Worm (Caenorhabditis elegans) whole organism, L4 larva: Measurements from ENCODE around the gene Y37E11AL.3.

ENCODE experiments used
- F10B5.3 ChIP-seq: sonication (generic microtip); optimal IDR thresholded peaks from 2 replicates; lab custom pipeline; 2016; ENCODE audit warnings: mild to moderate bottlenecking, missing genetic modification characterization, missing compliant biosample characterization
- T26A8.4 ChIP-seq: fragments of 200-800 bp; sonication (Bioruptor generic); IDR thresholded peaks from 2 replicates; pipeline ENCODE4 v1.3.6; 2022; ENCODE audit warnings: missing genetic modification characterization, missing compliant biosample characterization
- Y105C5A.15 ChIP-seq: fragments of 200-800 bp; sonication (Bioruptor generic); IDR thresholded peaks from 2 replicates; pipeline ENCODE4 v1.3.6; 2022; ENCODE audit warnings: missing genetic modification characterization, missing compliant biosample characterization
- Y75B8A.6 ChIP-seq: fragments of 200-800 bp; sonication (Bioruptor generic); IDR thresholded peaks from 2 replicates; pipeline ENCODE4 v1.3.6; 2022; ENCODE audit warnings: missing genetic modification reagents, missing genetic modification characterization, missing compliant biosample characterization
- ZK337.2 ChIP-seq: fragments of 200-800 bp; sonication (Bioruptor generic); IDR thresholded peaks from 2 replicates; pipeline ENCODE4 v1.3.6; 2022; ENCODE audit warnings: missing genetic modification reagents, missing genetic modification characterization, missing compliant biosample characterization
- aly-2 ChIP-seq: sonication (generic microtip); optimal IDR thresholded peaks from 2 replicates; lab custom pipeline; 2018; ENCODE audit warnings: missing biosample characterization, missing genetic modification characterization
- ceh-28 ChIP-seq: fragments of 150-350 bp; optimal IDR thresholded peaks from 2 replicates; lab custom pipeline; 2014; ENCODE audit warnings: missing biosample characterization, missing genetic modification reagents, missing genetic modification characterization
- ceh-32 ChIP-seq: sonication (generic microtip); optimal IDR thresholded peaks from 2 replicates; lab custom pipeline; 2016; ENCODE audit warnings: mild to moderate bottlenecking, missing genetic modification characterization, missing compliant biosample characterization; ENCODE audit not compliant: poor library complexity
- ceh-44 ChIP-seq: fragments of 200-800 bp; sonication (Bioruptor generic); IDR thresholded peaks from 2 replicates; pipeline ENCODE4 v1.3.6; 2022; ENCODE audit warnings: missing genetic modification reagents, missing genetic modification characterization, missing compliant biosample characterization
- ceh-62 ChIP-seq: sonication (generic microtip); optimal IDR thresholded peaks from 2 replicates; lab custom pipeline; 2017; ENCODE audit warnings: missing biosample characterization, missing genetic modification characterization
- ces-1 ChIP-seq: fragments of 150-350 bp; sonication (generic microtip); optimal IDR thresholded peaks from 4 replicates; lab custom pipeline; 2014; ENCODE audit warnings: missing biosample characterization, missing genetic modification reagents, missing genetic modification characterization
- cey-2 ChIP-seq: sonication (generic microtip); optimal IDR thresholded peaks from 3 replicates; lab custom pipeline; 2017; ENCODE audit warnings: missing genetic modification characterization, mild to moderate bottlenecking, missing compliant biosample characterization, antibody characterized with exemption, borderline replicate concordance; ENCODE audit not compliant: insufficient read depth
- ctbp-1 ChIP-seq: fragments of 200-800 bp; sonication (Bioruptor generic); IDR thresholded peaks from 2 replicates; pipeline ENCODE4 v1.3.6; 2022; ENCODE audit warnings: missing genetic modification reagents, missing genetic modification characterization, missing compliant biosample characterization
- daf-19 ChIP-seq: fragments of 200-800 bp; sonication (Bioruptor generic); conservative IDR thresholded peaks from 2 replicates; pipeline ENCODE4 v1.3.6; 2022; ENCODE audit warnings: missing genetic modification characterization, missing compliant biosample characterization
- dmd-8 ChIP-seq: fragments of 200-800 bp; sonication (Bioruptor generic); IDR thresholded peaks from 2 replicates; pipeline ENCODE4 v1.3.6; 2022; ENCODE audit warnings: missing genetic modification characterization, missing compliant biosample characterization
- dpl-1 ChIP-seq: fragments of 150-350 bp; optimal IDR thresholded peaks from 2 replicates; lab custom pipeline; 2014; ENCODE audit warnings: missing biosample characterization, missing genetic modification reagents, missing genetic modification characterization
- egl-27 ChIP-seq: sonication (generic microtip); optimal IDR thresholded peaks from 3 replicates; lab custom pipeline; 2017; ENCODE audit warnings: missing biosample characterization, missing genetic modification reagents, missing genetic modification characterization
- hif-1 ChIP-seq, 2 experiments: sonication (generic microtip); optimal IDR thresholded peaks; 2 replicates each; lab custom pipeline; 2016 to 2017; ENCODE audit warnings: missing compliant biosample characterization in 2 of 2, missing genetic modification characterization in 2 of 2, missing genetic modification reagents in 2 of 2, missing genotype in 2 of 2, mild to moderate bottlenecking in 1 of 2
- hlh-30 ChIP-seq: sonication (generic microtip); optimal IDR thresholded peaks from 2 replicates; lab custom pipeline; 2017; ENCODE audit warnings: antibody characterized with exemption, mild to moderate bottlenecking, missing genetic modification characterization, missing compliant biosample characterization; ENCODE audit not compliant: insufficient read depth
- lin-1 ChIP-seq: fragments of 200-800 bp; sonication (Bioruptor generic); IDR thresholded peaks from 2 replicates; pipeline ENCODE4 v1.3.6; 2022; ENCODE audit warnings: missing genetic modification reagents, missing genetic modification characterization, missing compliant biosample characterization
- lin-13 ChIP-seq: fragments of 150-350 bp; optimal IDR thresholded peaks from 2 replicates; lab custom pipeline; 2014; ENCODE audit warnings: missing biosample characterization, missing genetic modification reagents, missing genetic modification characterization
- lin-15B ChIP-seq: fragments of 150-350 bp; sonication (generic microtip); optimal IDR thresholded peaks from 3 replicates; lab custom pipeline; 2014; ENCODE audit warnings: missing biosample characterization, missing genetic modification characterization
- lin-29 ChIP-seq: fragments of 200-800 bp; sonication (Bioruptor generic); IDR thresholded peaks from 2 replicates; pipeline ENCODE4 v1.3.6; 2022; ENCODE audit warnings: missing genetic modification reagents, missing genetic modification characterization, missing compliant biosample characterization
- lin-39 ChIP-seq: fragments of 150-350 bp; optimal IDR thresholded peaks from 2 replicates; lab custom pipeline; 2014; ENCODE audit warnings: missing biosample characterization, missing genetic modification reagents, missing genetic modification characterization
- lsy-2 ChIP-seq, 2 experiments: fragments of 150-350 bp in 1 of 2; sonication (generic microtip) in 1 of 2; optimal IDR thresholded peaks; 2 replicates each; lab custom pipeline; 2014 to 2017; ENCODE audit warnings: missing biosample characterization in 2 of 2, missing genetic modification characterization in 2 of 2
- madf-9 ChIP-seq: fragments of 200-800 bp; sonication (Bioruptor generic); conservative IDR thresholded peaks from 2 replicates; pipeline ENCODE4 v1.3.6; 2022; ENCODE audit warnings: missing genetic modification reagents, missing genetic modification characterization, missing compliant biosample characterization
- mdl-1 ChIP-seq, 2 experiments: fragments of 150-350 bp in 1 of 2; sonication (generic microtip) in 1 of 2; optimal IDR thresholded peaks; 2 replicates each; lab custom pipeline; 2014 to 2017; ENCODE audit warnings: missing biosample characterization in 2 of 2, missing genetic modification characterization in 2 of 2
- mdt-29 ChIP-seq: fragments of 200-800 bp; sonication (Bioruptor generic); IDR thresholded peaks from 2 replicates; pipeline ENCODE4 v1.3.6; 2022; ENCODE audit warnings: missing genetic modification reagents, missing genetic modification characterization, missing compliant biosample characterization
- mep-1 ChIP-seq: fragments of 150-350 bp; sonication (generic microtip); optimal IDR thresholded peaks from 3 replicates; lab custom pipeline; 2014; ENCODE audit warnings: missing biosample characterization, missing genetic modification characterization
- mes-2 ChIP-seq: sonication (generic microtip); optimal IDR thresholded peaks from 2 replicates; lab custom pipeline; 2016; ENCODE audit warnings: missing genotype, mild to moderate bottlenecking, missing genetic modification characterization, missing compliant biosample characterization; ENCODE audit not compliant: poor library complexity, severe bottlenecking
- mxl-2 ChIP-seq: fragments of 200-800 bp; sonication (Bioruptor generic); conservative IDR thresholded peaks from 2 replicates; pipeline ENCODE4 v1.3.6; 2022; ENCODE audit warnings: missing genetic modification reagents, missing genetic modification characterization, missing compliant biosample characterization
- mxl-3 ChIP-seq: fragments of 200-800 bp; sonication (Bioruptor generic); optimal IDR thresholded peaks from 2 replicates; lab custom pipeline; 2018; ENCODE audit warnings: mild to moderate bottlenecking, missing genetic modification characterization, missing compliant biosample characterization
- nhr-11 ChIP-seq: fragments of 150-350 bp; optimal IDR thresholded peaks from 2 replicates; lab custom pipeline; 2014; ENCODE audit warnings: missing biosample characterization, missing genetic modification characterization
- nhr-237 ChIP-seq: sonication (generic microtip); optimal IDR thresholded peaks from 2 replicates; lab custom pipeline; 2017; ENCODE audit warnings: missing biosample characterization, missing genetic modification characterization
- nhr-25 ChIP-seq: sonication (generic microtip); optimal IDR thresholded peaks from 2 replicates; lab custom pipeline; 2017; ENCODE audit warnings: missing genetic modification characterization, mild to moderate bottlenecking, missing compliant biosample characterization, antibody characterized with exemption, moderate library complexity, borderline replicate concordance; ENCODE audit not compliant: insufficient read depth
- nhr-41 ChIP-seq: fragments of 200-800 bp; sonication (Bioruptor generic); IDR thresholded peaks from 2 replicates; pipeline ENCODE4 v1.3.6; 2022; ENCODE audit warnings: missing genetic modification reagents, missing genetic modification characterization, missing compliant biosample characterization
- nhr-76 ChIP-seq: fragments of 150-350 bp; optimal IDR thresholded peaks from 2 replicates; lab custom pipeline; 2014; ENCODE audit warnings: missing biosample characterization, missing genetic modification characterization
- nhr-77 ChIP-seq: fragments of 150-350 bp; optimal IDR thresholded peaks from 2 replicates; lab custom pipeline; 2014; ENCODE audit warnings: missing biosample characterization, missing genetic modification characterization
- php-3 ChIP-seq: fragments of 200-800 bp; sonication (Bioruptor generic); IDR thresholded peaks from 2 replicates; pipeline ENCODE4 v1.3.6; 2022; ENCODE audit warnings: missing genetic modification reagents, missing genetic modification characterization, missing compliant biosample characterization
- rbr-2 ChIP-seq: sonication (generic microtip); optimal IDR thresholded peaks from 2 replicates; lab custom pipeline; 2016; ENCODE audit warnings: missing genotype, missing genetic modification characterization, missing compliant biosample characterization
- saeg-2 ChIP-seq: fragments of 200-800 bp; sonication (Bioruptor generic); IDR thresholded peaks from 2 replicates; pipeline ENCODE4 v1.3.6; 2022; ENCODE audit warnings: missing genetic modification reagents, missing genetic modification characterization, missing compliant biosample characterization
- sdz-12 ChIP-seq: fragments of 200-800 bp; sonication (Bioruptor generic); optimal IDR thresholded peaks from 2 replicates; lab custom pipeline; 2018; ENCODE audit warnings: mild to moderate bottlenecking, missing genetic modification characterization, missing compliant biosample characterization
- set-16 ChIP-seq: fragments of 200-800 bp; sonication (Bioruptor generic); IDR thresholded peaks from 2 replicates; pipeline ENCODE4 v1.3.6; 2022; ENCODE audit warnings: missing genetic modification reagents, missing genetic modification characterization, missing compliant biosample characterization
- skn-1 ChIP-seq: fragments of 150-350 bp; optimal IDR thresholded peaks from 2 replicates; lab custom pipeline; 2014; ENCODE audit warnings: missing biosample characterization, missing genetic modification characterization
- tra-1 ChIP-seq: fragments of 200-800 bp; sonication (Bioruptor generic); IDR thresholded peaks from 2 replicates; pipeline ENCODE4 v1.3.6; 2022; ENCODE audit warnings: missing genetic modification reagents, missing genetic modification characterization, missing compliant biosample characterization
- vab-7 ChIP-seq: fragments of 200-800 bp; sonication (Bioruptor generic); IDR thresholded peaks from 2 replicates; pipeline ENCODE4 v1.3.6; 2022; ENCODE audit warnings: missing genetic modification reagents, missing genetic modification characterization, missing compliant biosample characterization
- zfp-2 ChIP-seq: sonication (generic microtip); optimal IDR thresholded peaks from 2 replicates; lab custom pipeline; 2016; ENCODE audit warnings: mild to moderate bottlenecking, missing genetic modification characterization, missing compliant biosample characterization
- zfp-3 ChIP-seq: fragments of 200-800 bp; sonication (Bioruptor generic); conservative IDR thresholded peaks from 2 replicates; pipeline ENCODE4 v1.3.6; 2022; ENCODE audit warnings: missing genetic modification reagents, missing genetic modification characterization, missing compliant biosample characterization
- zip-2 ChIP-seq: fragments of 150-350 bp; optimal IDR thresholded peaks from 2 replicates; lab custom pipeline; 2014; ENCODE audit warnings: missing biosample characterization, missing genetic modification characterization

Y37E11AL.3 gene

DNA sequence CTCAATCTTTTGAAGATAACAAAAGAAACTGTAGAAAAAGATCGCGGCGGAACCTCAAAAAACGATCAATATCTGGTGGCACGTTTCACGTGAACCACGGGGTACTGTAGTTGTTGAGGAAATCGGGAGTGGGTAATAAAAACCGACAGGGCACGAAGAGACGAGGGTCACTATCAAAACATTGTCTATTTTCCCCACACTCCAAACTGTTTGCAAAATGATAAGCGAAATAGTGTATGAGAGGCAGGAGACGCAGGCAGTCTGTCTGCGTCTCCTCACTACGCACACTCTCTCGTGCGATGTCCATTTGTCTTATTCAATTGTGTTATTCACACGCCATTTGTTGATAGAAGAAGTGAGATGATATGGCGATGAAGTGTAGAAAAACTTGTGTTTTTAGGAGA is 41.3 kb upstream of the Y37E11AL.3 start (continued):
- no peak for TF ChIP-seq lin-13
- peak; percentile 71 for TF ChIP-seq cey-2 (tag; lab: Kevin White, UChicago)
- TF ChIP-seq lsy-2 (tag; optimal IDR thresholded peaks at IDR 0.05; lab: Kevin White, UChicago) = peak; percentile 45 to 82
- TF ChIP-seq ceh-62 = no peak

DNA sequence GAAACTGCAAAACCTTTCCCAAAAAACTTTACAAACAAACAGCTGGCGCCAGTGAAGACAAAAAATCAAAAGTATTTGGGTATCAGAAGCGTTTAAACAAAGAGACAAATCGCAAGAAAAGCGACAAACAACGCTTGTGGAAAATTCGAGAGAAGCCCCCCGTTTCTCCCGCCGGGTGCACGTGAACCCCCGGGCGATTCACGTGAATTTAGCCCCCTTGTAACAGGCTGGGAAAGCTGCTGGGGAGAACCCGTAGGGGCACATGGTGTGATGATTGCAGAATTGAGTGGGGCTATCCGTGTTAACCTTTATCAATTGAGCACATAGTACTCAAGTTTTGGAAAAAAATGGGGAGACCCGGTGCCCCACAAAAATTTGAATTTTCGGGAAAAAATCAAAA is 40.5 kb upstream of the Y37E11AL.3 start:
- peak; percentile 75 for TF ChIP-seq mxl-3 (GFP tag; lab: Kevin White, UChicago)
- no peak for TF ChIP-seq vab-7 (GFP tag; lab: Robert Waterston, UW)
- TF ChIP-seq daf-19 (GFP tag; lab: Robert Waterston, UW) = no peak
- TF ChIP-seq ceh-32 (tag; lab: Kevin White, UChicago) = no peak
- TF ChIP-seq rbr-2 (tag; lab: Kevin White, UChicago) = peak; percentile 28
- peak; percentile 82 for TF ChIP-seq nhr-11 (tag; lab: Kevin White, UChicago)
- 0 out of 2 replicates have a peak, but pooled peaks have one; percentile 53 for TF ChIP-seq zfp-3 (GFP tag; lab: Robert Waterston, UW)
- no peak for TF ChIP-seq sdz-12 (GFP tag; lab: Kevin White, UChicago)
- peak; percentile 53; the same call in 1 of the 2 replicates for TF ChIP-seq lin-1 (GFP tag; lab: Robert Waterston, UW)
- 0 out of 2 replicates have a peak, but pooled peaks have one; percentile 42 for TF ChIP-seq Y75B8A.6 (GFP tag; lab: Robert Waterston, UW)
- no peak for TF ChIP-seq skn-1 (tag; lab: Kevin White, UChicago)
- TF ChIP-seq nhr-237 (tag; lab: Kevin White, UChicago) = no peak
- TF ChIP-seq mdl-1 (tag; optimal IDR thresholded peaks at IDR 0.05; lab: Kevin White, UChicago) = peak; percentile 73 to 79
- no peak for TF ChIP-seq lin-13
- TF ChIP-seq ceh-28 = no peak
- TF ChIP-seq nhr-25 (tag; lab: Kevin White, UChicago) = peak; percentile 53
- TF ChIP-seq hif-1 (tag; optimal IDR thresholded peaks at IDR 0.05; lab: Kevin White, UChicago) = peak in 1 of 2 experiments; percentile 55
- TF ChIP-seq nhr-41 = no peak
- TF ChIP-seq zfp-2 (tag; lab: Kevin White, UChicago) = no peak
- peak; percentile 24 for TF ChIP-seq dpl-1 (GFP tag; lab: Kevin White, UChicago)
- peak; percentile 74 for TF ChIP-seq tra-1 (GFP tag; lab: Robert Waterston, UW)
- TF ChIP-seq php-3 (GFP tag; lab: Robert Waterston, UW) = no peak
- TF ChIP-seq dmd-8 (GFP tag; lab: Robert Waterston, UW) = no peak
- no peak for TF ChIP-seq zip-2 (tag; lab: Kevin White, UChicago)
- TF ChIP-seq mes-2 (tag; lab: Kevin White, UChicago) = peak; percentile 26
- no peak for TF ChIP-seq ces-1 (GFP tag; lab: Kevin White, UChicago)
- TF ChIP-seq F10B5.3 (tag; lab: Kevin White, UChicago) = no peak
- TF ChIP-seq lin-15B (tag; lab: Kevin White, UChicago) = no peak
- peak; percentile 82 for TF ChIP-seq mdt-29 (GFP tag; lab: Robert Waterston, UW)
- peak; percentile 58 for TF ChIP-seq set-16 (GFP tag; lab: Robert Waterston, UW)
- no peak for TF ChIP-seq ZK337.2 (GFP tag; lab: Robert Waterston, UW)
- no peak for TF ChIP-seq mep-1 (tag; lab: Kevin White, UChicago)
- TF ChIP-seq lin-39 (tag; lab: Kevin White, UChicago) = no peak
- TF ChIP-seq T26A8.4 (GFP tag; lab: Robert Waterston, UW) = peak; percentile 48; the same call in 1 of the 2 replicates
- peak; percentile 68; the same call in 1 of the 2 replicates for TF ChIP-seq saeg-2 (GFP tag; lab: Robert Waterston, UW)
- no peak for TF ChIP-seq egl-27 (tag; lab: Kevin White, UChicago)
- TF ChIP-seq lin-29 (GFP tag; lab: Robert Waterston, UW) = no peak
- no peak for TF ChIP-seq madf-9
- TF ChIP-seq ctbp-1 = no peak
- TF ChIP-seq hlh-30 (tag; lab: Kevin White, UChicago) = peak; percentile 89
- TF ChIP-seq ceh-44 (GFP tag; lab: Robert Waterston, UW) = no peak
- no peak for TF ChIP-seq nhr-77 (tag; lab: Kevin White, UChicago)
- TF ChIP-seq aly-2 (tag; lab: Kevin White, UChicago) = no peak
- no peak for TF ChIP-seq Y105C5A.15
- TF ChIP-seq nhr-76 (tag; lab: Kevin White, UChicago) = no peak
- TF ChIP-seq mxl-2 (GFP tag; lab: Robert Waterston, UW) = peak; percentile 98
